Worm (Caenorhabditis elegans) whole organism, late embryonic: Measurements from ENCODE around the gene ctps-1.

Source experiments
- ceh-14 ChIP-seq: sonication (generic microtip); optimal IDR thresholded peaks from 2 replicates; lab custom pipeline; 2016; ENCODE audit warnings: missing genotype, missing genetic modification characterization, missing compliant biosample characterization
- ceh-22 ChIP-seq: sonication (generic microtip); optimal IDR thresholded peaks from 2 replicates; lab custom pipeline; 2017; ENCODE audit warnings: missing biosample characterization, missing genetic modification characterization
- ceh-24 ChIP-seq: sonication (generic microtip); optimal IDR thresholded peaks from 2 replicates; lab custom pipeline; 2016; ENCODE audit warnings: mild to moderate bottlenecking, missing genetic modification characterization, missing compliant biosample characterization
- ceh-34 ChIP-seq: sonication (generic microtip); optimal IDR thresholded peaks from 2 replicates; lab custom pipeline; 2016; ENCODE audit warnings: mild to moderate bottlenecking, missing genetic modification characterization, missing compliant biosample characterization
- dmd-4 ChIP-seq: sonication (generic microtip); optimal IDR thresholded peaks from 2 replicates; lab custom pipeline; 2016; ENCODE audit warnings: borderline replicate concordance, missing genetic modification characterization, missing compliant biosample characterization
- nhr-11 ChIP-seq: fragments of 150-350 bp; optimal IDR thresholded peaks from 2 replicates; lab custom pipeline; 2014; ENCODE audit warnings: missing biosample characterization, missing genetic modification characterization
- pqm-1 ChIP-seq: sonication (generic microtip); optimal IDR thresholded peaks from 2 replicates; lab custom pipeline; 2016; ENCODE audit warnings: missing genetic modification characterization, missing compliant biosample characterization
- tbx-7 ChIP-seq: sonication (generic microtip); optimal IDR thresholded peaks from 2 replicates; lab custom pipeline; 2016; ENCODE audit warnings: missing genotype, missing genetic modification characterization, missing compliant biosample characterization

DNA sequence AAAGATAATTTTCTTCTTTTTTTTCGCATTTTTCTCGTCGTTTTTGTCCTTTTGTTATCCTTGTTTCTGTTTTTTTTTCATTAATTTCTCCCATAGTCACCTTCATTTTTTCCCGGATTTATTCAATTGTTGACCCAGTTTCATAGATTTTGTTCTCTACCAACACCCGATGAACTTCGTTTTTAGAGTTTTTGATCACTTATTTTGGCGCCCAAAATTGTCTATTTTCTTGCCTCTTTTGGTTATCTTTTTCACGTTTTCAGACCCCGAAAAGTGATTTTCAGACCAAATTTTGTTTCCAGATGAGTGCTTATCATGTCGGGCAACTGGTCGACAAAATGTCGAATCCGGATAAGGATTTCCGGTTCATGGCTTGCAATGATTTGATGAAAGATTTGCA lies 7.9 kb downstream of the ctps-1 start, which contains the start of gene cand-1:
- TF ChIP-seq pqm-1 (no peak), ceh-24 (no peak), ceh-14 (tag; lab: Kevin White, UChicago) (no peak), nhr-11 (tag; lab: Kevin White, UChicago) (no peak), dmd-4 (tag; lab: Kevin White, UChicago) (no peak), ceh-34 (tag; lab: Kevin White, UChicago) (no peak), ceh-22 (tag; lab: Kevin White, UChicago) (no peak), tbx-7 (tag; lab: Kevin White, UChicago) (no peak)
